Worm (Caenorhabditis elegans) whole organism, L4 larva: Measurements from ENCODE around the gene K09E9.3.
A peak's percentile ranks its signal among the peaks of the same experiment; 100 is the strongest.

Source experiments
- F37D6.2 ChIP-seq: sonication (generic microtip); optimal IDR thresholded peaks from 2 replicates; lab custom pipeline; 2016; ENCODE audit warnings: mild to moderate bottlenecking, missing genetic modification characterization, missing compliant biosample characterization
- F49E8.2 ChIP-seq: sonication (generic microtip); optimal IDR thresholded peaks from 2 replicates; lab custom pipeline; 2016; ENCODE audit warnings: missing compliant biosample characterization, mild to moderate bottlenecking, missing genetic modification characterization, borderline replicate concordance
- R02D3.7 ChIP-seq: fragments of 150-350 bp; sonication (generic microtip); optimal IDR thresholded peaks from 3 replicates; lab custom pipeline; 2014; ENCODE audit warnings: missing biosample characterization, missing genetic modification characterization
- T20F7.1 ChIP-seq: fragments of 200-800 bp; sonication (Bioruptor generic); optimal IDR thresholded peaks from 2 replicates; lab custom pipeline; 2018; ENCODE audit warnings: mild to moderate bottlenecking, missing genetic modification characterization, missing compliant biosample characterization
- T26A8.4 ChIP-seq: fragments of 200-800 bp; sonication (Bioruptor generic); IDR thresholded peaks from 2 replicates; pipeline ENCODE4 v1.3.6; 2022; ENCODE audit warnings: missing genetic modification characterization, missing compliant biosample characterization
- ZK337.2 ChIP-seq: fragments of 200-800 bp; sonication (Bioruptor generic); IDR thresholded peaks from 2 replicates; pipeline ENCODE4 v1.3.6; 2022; ENCODE audit warnings: missing genetic modification reagents, missing genetic modification characterization, missing compliant biosample characterization
- ZK546.5 ChIP-seq, 2 experiments: sonication (generic microtip); optimal IDR thresholded peaks; 2 replicates each; lab custom pipeline; 2017; ENCODE audit warnings: missing biosample characterization in 2 of 2, missing genetic modification characterization in 2 of 2
- aha-1 ChIP-seq: fragments of 150-350 bp; peaks from one replicate; lab custom pipeline; 2014; ENCODE audit warnings: missing biosample characterization, missing genetic modification characterization
- ama-1 ChIP-seq: fragments of 150-350 bp; optimal IDR thresholded peaks from 2 replicates; lab custom pipeline; 2014; ENCODE audit warnings: inconsistent platforms, mixed read lengths
- arid-1 ChIP-seq: fragments of 200-800 bp; sonication (Bioruptor generic); conservative IDR thresholded peaks from 2 replicates; pipeline ENCODE4 v1.3.6; 2022; ENCODE audit warnings: missing genetic modification reagents, missing genetic modification characterization, missing compliant biosample characterization
- ceh-32 ChIP-seq: sonication (generic microtip); optimal IDR thresholded peaks from 2 replicates; lab custom pipeline; 2016; ENCODE audit warnings: mild to moderate bottlenecking, missing genetic modification characterization, missing compliant biosample characterization; ENCODE audit not compliant: poor library complexity
- ceh-82 ChIP-seq: sonication (generic microtip); optimal IDR thresholded peaks from 2 replicates; lab custom pipeline; 2017; ENCODE audit warnings: missing biosample characterization, missing genetic modification characterization
- cey-2 ChIP-seq: sonication (generic microtip); optimal IDR thresholded peaks from 3 replicates; lab custom pipeline; 2017; ENCODE audit warnings: missing genetic modification characterization, mild to moderate bottlenecking, missing compliant biosample characterization, antibody characterized with exemption, borderline replicate concordance; ENCODE audit not compliant: insufficient read depth
- ctbp-1 ChIP-seq: fragments of 200-800 bp; sonication (Bioruptor generic); IDR thresholded peaks from 2 replicates; pipeline ENCODE4 v1.3.6; 2022; ENCODE audit warnings: missing genetic modification reagents, missing genetic modification characterization, missing compliant biosample characterization
- daf-12 ChIP-seq: fragments of 150-350 bp; optimal IDR thresholded peaks from 2 replicates; lab custom pipeline; 2014; ENCODE audit warnings: missing biosample characterization, missing genetic modification reagents, missing genetic modification characterization
- dmd-6 ChIP-seq: fragments of 200-800 bp; sonication (Bioruptor generic); IDR thresholded peaks from 2 replicates; pipeline ENCODE4 v1.3.6; 2022; ENCODE audit warnings: missing genetic modification reagents, missing genetic modification characterization, missing compliant biosample characterization
- dmd-9 ChIP-seq: fragments of 200-800 bp; sonication (Bioruptor generic); IDR thresholded peaks from 2 replicates; pipeline ENCODE4 v1.3.6; 2022; ENCODE audit warnings: missing genetic modification reagents, missing genetic modification characterization, missing compliant biosample characterization
- egl-27 ChIP-seq: sonication (generic microtip); optimal IDR thresholded peaks from 3 replicates; lab custom pipeline; 2017; ENCODE audit warnings: missing biosample characterization, missing genetic modification reagents, missing genetic modification characterization
- fkh-10 ChIP-seq: fragments of 150-350 bp; optimal IDR thresholded peaks from 2 replicates; lab custom pipeline; 2014; ENCODE audit warnings: missing biosample characterization, missing genetic modification reagents, missing genetic modification characterization
- hif-1 ChIP-seq, 2 experiments: sonication (generic microtip); optimal IDR thresholded peaks; 2 replicates each; lab custom pipeline; 2016 to 2017; ENCODE audit warnings: missing compliant biosample characterization in 2 of 2, missing genetic modification characterization in 2 of 2, missing genetic modification reagents in 2 of 2, missing genotype in 2 of 2, mild to moderate bottlenecking in 1 of 2
- hmg-1.1 ChIP-seq: fragments of 200-800 bp; sonication (Bioruptor generic); IDR thresholded peaks from 2 replicates; pipeline ENCODE4 v1.3.6; 2022; ENCODE audit warnings: missing genetic modification reagents, missing genetic modification characterization, missing compliant biosample characterization
- jun-1 ChIP-seq: fragments of 150-350 bp; optimal IDR thresholded peaks from 2 replicates; lab custom pipeline; 2014; ENCODE audit warnings: missing biosample characterization, missing genetic modification reagents, missing genetic modification characterization
- lim-7 ChIP-seq: fragments of 200-800 bp; sonication (Bioruptor generic); IDR thresholded peaks from 2 replicates; pipeline ENCODE4 v1.3.6; 2022; ENCODE audit warnings: missing genetic modification characterization, missing compliant biosample characterization
- lin-1 ChIP-seq: fragments of 200-800 bp; sonication (Bioruptor generic); IDR thresholded peaks from 2 replicates; pipeline ENCODE4 v1.3.6; 2022; ENCODE audit warnings: missing genetic modification reagents, missing genetic modification characterization, missing compliant biosample characterization
- lin-15B ChIP-seq: fragments of 150-350 bp; sonication (generic microtip); optimal IDR thresholded peaks from 3 replicates; lab custom pipeline; 2014; ENCODE audit warnings: missing biosample characterization, missing genetic modification characterization
- lin-29 ChIP-seq: fragments of 200-800 bp; sonication (Bioruptor generic); IDR thresholded peaks from 2 replicates; pipeline ENCODE4 v1.3.6; 2022; ENCODE audit warnings: missing genetic modification reagents, missing genetic modification characterization, missing compliant biosample characterization
- mes-2 ChIP-seq: sonication (generic microtip); optimal IDR thresholded peaks from 2 replicates; lab custom pipeline; 2016; ENCODE audit warnings: missing genotype, mild to moderate bottlenecking, missing genetic modification characterization, missing compliant biosample characterization; ENCODE audit not compliant: poor library complexity, severe bottlenecking
- mxl-2 ChIP-seq: fragments of 200-800 bp; sonication (Bioruptor generic); conservative IDR thresholded peaks from 2 replicates; pipeline ENCODE4 v1.3.6; 2022; ENCODE audit warnings: missing genetic modification reagents, missing genetic modification characterization, missing compliant biosample characterization
- nhr-10 ChIP-seq: fragments of 150-350 bp; optimal IDR thresholded peaks from 2 replicates; lab custom pipeline; 2014; ENCODE audit warnings: missing biosample characterization, missing genetic modification characterization
- nhr-102 ChIP-seq: sonication (generic microtip); optimal IDR thresholded peaks from 2 replicates; lab custom pipeline; 2016; ENCODE audit warnings: mild to moderate bottlenecking, missing genetic modification characterization, moderate library complexity, missing compliant biosample characterization
- nhr-11 ChIP-seq: fragments of 150-350 bp; optimal IDR thresholded peaks from 2 replicates; lab custom pipeline; 2014; ENCODE audit warnings: missing biosample characterization, missing genetic modification characterization
- nhr-28 ChIP-seq: fragments of 150-350 bp; optimal IDR thresholded peaks from 2 replicates; lab custom pipeline; 2014; ENCODE audit warnings: missing biosample characterization, missing genetic modification characterization
- nhr-41 ChIP-seq: fragments of 200-800 bp; sonication (Bioruptor generic); IDR thresholded peaks from 2 replicates; pipeline ENCODE4 v1.3.6; 2022; ENCODE audit warnings: missing genetic modification reagents, missing genetic modification characterization, missing compliant biosample characterization
- pha-4 ChIP-seq, 2 experiments: fragments of 150-350 bp in 1 of 2; fragments of 200-800 bp in 1 of 2; sonication (Bioruptor generic) in 1 of 2; IDR thresholded peaks in 1 of 2; optimal IDR thresholded peaks in 1 of 2; 2 replicates each; pipeline versions ENCODE4 v1.3.6 to Lab custom; 2014 to 2022; ENCODE audit warnings: missing genetic modification characterization in 2 of 2, missing genetic modification reagents in 2 of 2, missing biosample characterization in 1 of 2, missing compliant biosample characterization in 1 of 2
- php-3 ChIP-seq: fragments of 200-800 bp; sonication (Bioruptor generic); IDR thresholded peaks from 2 replicates; pipeline ENCODE4 v1.3.6; 2022; ENCODE audit warnings: missing genetic modification reagents, missing genetic modification characterization, missing compliant biosample characterization
- rbr-2 ChIP-seq: sonication (generic microtip); optimal IDR thresholded peaks from 2 replicates; lab custom pipeline; 2016; ENCODE audit warnings: missing genotype, missing genetic modification characterization, missing compliant biosample characterization
- saeg-2 ChIP-seq: fragments of 200-800 bp; sonication (Bioruptor generic); IDR thresholded peaks from 2 replicates; pipeline ENCODE4 v1.3.6; 2022; ENCODE audit warnings: missing genetic modification reagents, missing genetic modification characterization, missing compliant biosample characterization
- set-16 ChIP-seq: fragments of 200-800 bp; sonication (Bioruptor generic); IDR thresholded peaks from 2 replicates; pipeline ENCODE4 v1.3.6; 2022; ENCODE audit warnings: missing genetic modification reagents, missing genetic modification characterization, missing compliant biosample characterization
- snpc-4 ChIP-seq: fragments of 150-350 bp; optimal IDR thresholded peaks from 2 replicates; lab custom pipeline; 2014; ENCODE audit warnings: missing biosample characterization, missing genetic modification characterization
- spr-3 ChIP-seq: fragments of 200-800 bp; sonication (Bioruptor generic); optimal IDR thresholded peaks from 2 replicates; lab custom pipeline; 2018; ENCODE audit warnings: mild to moderate bottlenecking, missing genetic modification characterization, missing compliant biosample characterization
- tra-1 ChIP-seq: fragments of 200-800 bp; sonication (Bioruptor generic); IDR thresholded peaks from 2 replicates; pipeline ENCODE4 v1.3.6; 2022; ENCODE audit warnings: missing genetic modification reagents, missing genetic modification characterization, missing compliant biosample characterization
- unc-39 ChIP-seq: sonication (generic microtip); optimal IDR thresholded peaks from 2 replicates; lab custom pipeline; 2017; ENCODE audit warnings: missing biosample characterization, missing genetic modification characterization
- unc-62 ChIP-seq, 3 experiments: fragments of 150-350 bp in 1 of 3; sonication (generic microtip); optimal IDR thresholded peaks in 2 of 3; peaks in 1 of 3; 1 replicate in 1 of 3; 2 replicates in 2 of 3; lab custom pipeline; 2014 to 2017; ENCODE audit warnings: missing biosample characterization in 3 of 3, missing genetic modification characterization in 3 of 3, missing genetic modification reagents in 3 of 3, missing genotype in 1 of 3
- vab-7 ChIP-seq: fragments of 200-800 bp; sonication (Bioruptor generic); IDR thresholded peaks from 2 replicates; pipeline ENCODE4 v1.3.6; 2022; ENCODE audit warnings: missing genetic modification reagents, missing genetic modification characterization, missing compliant biosample characterization
- zfp-3 ChIP-seq: fragments of 200-800 bp; sonication (Bioruptor generic); conservative IDR thresholded peaks from 2 replicates; pipeline ENCODE4 v1.3.6; 2022; ENCODE audit warnings: missing genetic modification reagents, missing genetic modification characterization, missing compliant biosample characterization
- ztf-7 ChIP-seq: fragments of 150-350 bp; optimal IDR thresholded peaks from 2 replicates; lab custom pipeline; 2014; ENCODE audit warnings: missing biosample characterization, missing genetic modification characterization

K09E9.3 gene

DNA sequence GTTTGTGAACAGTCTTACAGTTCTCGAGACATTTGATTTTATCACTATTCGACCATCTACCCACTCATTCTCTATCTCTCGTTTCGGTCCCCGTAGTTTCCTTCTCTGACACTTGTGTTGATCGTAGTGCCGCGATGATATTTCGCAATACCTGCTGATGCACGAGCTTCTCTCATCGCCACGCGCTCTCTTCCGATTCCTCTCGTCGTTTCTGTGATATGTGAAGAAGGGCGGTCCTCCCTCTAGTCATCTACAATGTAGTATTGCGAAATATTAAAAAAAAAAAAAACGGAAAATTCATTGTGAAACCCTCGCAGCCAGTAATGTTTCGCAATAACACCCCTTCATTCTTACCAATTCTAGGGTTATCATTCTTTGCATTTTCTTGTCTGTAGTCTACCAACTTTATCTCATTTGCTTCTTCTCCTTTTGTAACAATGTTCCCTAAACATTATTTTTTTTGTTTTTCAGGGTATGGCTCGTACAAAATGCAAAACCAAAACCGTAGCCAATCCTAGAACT, 6.0 kb downstream of the K09E9.3 start, which contains the start of gene nipi-3 (continued):
- TF ChIP-seq unc-39 (tag; lab: Kevin White, UChicago) (no peak), F37D6.2 (tag; lab: Kevin White, UChicago) (peak; percentile 88), ZK546.5 (tag; optimal IDR thresholded peaks at IDR 0.05; lab: Kevin White, UChicago) (no peak), vab-7 (GFP tag; lab: Robert Waterston, UW) (no peak)

DNA sequence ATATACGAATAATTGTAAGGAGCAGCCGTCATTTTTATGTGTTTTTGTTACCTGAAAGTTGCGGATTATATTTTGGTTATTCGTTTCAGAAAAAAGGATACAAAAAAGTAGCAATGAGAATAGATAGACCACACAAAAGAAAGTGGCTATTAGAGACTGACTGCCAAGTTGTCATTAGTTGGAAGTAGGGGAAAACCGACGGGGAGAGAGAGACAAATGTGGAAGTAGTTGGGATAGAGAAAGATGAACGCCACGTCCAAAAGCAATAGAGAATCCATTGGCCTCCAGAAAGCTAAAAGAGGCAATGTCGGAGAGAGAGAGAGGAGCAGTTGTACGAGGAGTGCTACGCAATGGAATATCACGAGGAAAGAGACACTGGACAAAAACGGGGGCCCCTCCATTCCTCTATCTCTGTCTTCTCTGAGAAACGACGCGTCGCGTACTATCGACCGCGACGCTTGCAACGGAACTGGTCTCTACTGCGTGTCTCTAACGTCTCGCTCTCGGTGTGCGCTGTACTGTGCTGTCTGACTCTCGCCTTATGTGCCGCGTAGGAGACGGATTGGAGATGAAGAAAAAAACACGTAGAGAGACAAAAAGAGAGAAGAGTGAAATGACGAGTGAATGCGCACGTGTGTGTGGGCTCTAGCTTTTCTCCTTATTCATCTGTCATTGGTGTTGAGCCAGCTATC, 6.9 kb downstream of the K09E9.3 start, which contains the start of gene rab-14:
Gene rab-14, minus strand, starts transcription at position 51 of the 692 bp plus-strand sequence.
- TF ChIP-seq nhr-10 (tag; lab: Kevin White, UChicago), result no peak
- TF ChIP-seq unc-62 (GFP tag; optimal IDR thresholded peaks at IDR 0.05 in 1 of 2; lab: Kevin White, UChicago), result peak in 1 of 2 experiments; percentile 90
- TF ChIP-seq unc-62 (tag; optimal IDR thresholded peaks at IDR 0.05; lab: Kevin White, UChicago), result no peak
- no peak for TF ChIP-seq jun-1 (tag; lab: Kevin White, UChicago)
- TF ChIP-seq ctbp-1 (GFP tag; lab: Robert Waterston, UW), result peak; percentile 89
- no peak for TF ChIP-seq ZK337.2 (GFP tag; lab: Robert Waterston, UW)
- peak; percentile 84 for TF ChIP-seq aha-1 (tag; lab: Kevin White, UChicago)
- TF ChIP-seq ztf-7 (tag; lab: Kevin White, UChicago), result no peak
- TF ChIP-seq ZK546.5 (tag; optimal IDR thresholded peaks at IDR 0.05; lab: Kevin White, UChicago), result no peak
- TF ChIP-seq lim-7 (GFP tag; lab: Robert Waterston, UW), result no peak
- TF ChIP-seq zfp-3 (GFP tag; lab: Robert Waterston, UW), result no peak
- TF ChIP-seq nhr-102 (tag; lab: Kevin White, UChicago), result no peak
- TF ChIP-seq set-16 (GFP tag; lab: Robert Waterston, UW), result peak; percentile 56
- peak; percentile 87 for TF ChIP-seq hmg-1.1 (GFP tag; lab: Robert Waterston, UW)
- TF ChIP-seq mxl-2, result no peak
- TF ChIP-seq rbr-2 (tag; lab: Kevin White, UChicago), result peak; percentile 76
- 0 out of 2 replicates have a peak, but pooled peaks have one; percentile 29 for TF ChIP-seq T26A8.4 (GFP tag; lab: Robert Waterston, UW)
- TF ChIP-seq pha-4 (GFP tag; IDR thresholded peaks at IDR 0.05; lab: Robert Waterston, UW), result peak; percentile 48; the same call in 1 of the 2 replicates
- no peak for TF ChIP-seq pha-4 (tag; optimal IDR thresholded peaks at IDR 0.05; lab: Kevin White, UChicago)
- no peak for TF ChIP-seq T20F7.1 (GFP tag; lab: Kevin White, UChicago)
- TF ChIP-seq lin-1 (GFP tag; lab: Robert Waterston, UW), result no peak
- no peak for TF ChIP-seq snpc-4
- TF ChIP-seq fkh-10 (GFP tag; lab: Kevin White, UChicago), result peak; percentile 71
- TF ChIP-seq spr-3 (GFP tag; lab: Kevin White, UChicago), result peak; percentile 16
- peak; percentile 55 for TF ChIP-seq nhr-11
- no peak for TF ChIP-seq ceh-82 (tag; lab: Kevin White, UChicago)
- no peak for TF ChIP-seq F49E8.2
- TF ChIP-seq ceh-32 (tag; lab: Kevin White, UChicago), result no peak
- no peak for TF ChIP-seq php-3 (GFP tag; lab: Robert Waterston, UW)
- no peak for TF ChIP-seq ama-1 (lab: Kevin White, UChicago)
- peak; percentile 57 for TF ChIP-seq arid-1
- peak in 1 of 2 experiments; percentile 84 for TF ChIP-seq hif-1 (tag; optimal IDR thresholded peaks at IDR 0.05; lab: Kevin White, UChicago)
- no peak for TF ChIP-seq saeg-2
- peak; percentile 76 for TF ChIP-seq dmd-6
- no peak for TF ChIP-seq dmd-9 (GFP tag; lab: Robert Waterston, UW)
- no peak for TF ChIP-seq cey-2 (tag; lab: Kevin White, UChicago)
- TF ChIP-seq nhr-41 (GFP tag; lab: Robert Waterston, UW), result no peak
- peak; percentile 24 for TF ChIP-seq nhr-28 (tag; lab: Kevin White, UChicago)
- TF ChIP-seq mes-2 (tag; lab: Kevin White, UChicago), result peak; percentile 67
- TF ChIP-seq tra-1 (GFP tag; lab: Robert Waterston, UW), result no peak
- TF ChIP-seq lin-29 (GFP tag; lab: Robert Waterston, UW), result no peak
- no peak for TF ChIP-seq egl-27 (tag; lab: Kevin White, UChicago)
- no peak for TF ChIP-seq lin-15B
- no peak for TF ChIP-seq R02D3.7 (tag; lab: Kevin White, UChicago)
- TF ChIP-seq daf-12 (tag; lab: Kevin White, UChicago), result no peak
